Worm (Caenorhabditis elegans): Measurements from ENCODE around the gene F26H11.8.
A peak's percentile ranks its signal among the peaks of the same experiment; 100 is the strongest.

Gene F26H11.8

ce11 chrII:14415427-14415826 is 27.1 kb downstream of the F26H11.8 start:
- TF ChIP-seq cog-1 (tag; optimal IDR thresholded peaks at IDR 0.05) (no peak), ztf-23 (GFP tag; IDR thresholded peaks at IDR 0.05) (no peak), ztf-29 (GFP tag; IDR thresholded peaks at IDR 0.05) (no peak), klf-2 (GFP tag; conservative IDR thresholded peaks at IDR 0.05) (no peak), T22C8.4 (GFP tag; IDR thresholded peaks at IDR 0.05) (no peak), tab-1 (GFP tag; IDR thresholded peaks at IDR 0.05) (no peak), flt-1 (GFP tag; IDR thresholded peaks at IDR 0.05) (no peak), med-1 (GFP tag; optimal IDR thresholded peaks at IDR 0.05; ENCODE audit: insufficient read depth) (no peak), ref-1 (GFP tag; conservative IDR thresholded peaks at IDR 0.05) (no peak)

- TF ChIP-seq ref-1 (GFP tag; conservative IDR thresholded peaks at IDR 0.05), result no peak
- TF ChIP-seq ztf-29 (GFP tag; IDR thresholded peaks at IDR 0.05), result no peak
- TF ChIP-seq med-1 (GFP tag; optimal IDR thresholded peaks at IDR 0.05; ENCODE audit: insufficient read depth), result no peak
Measured at ce11 chrII:14416988-14417387, 28.7 kb downstream of the F26H11.8 start.

- TF ChIP-seq T22C8.4 (GFP tag; IDR thresholded peaks at IDR 0.05), result no peak
Measured at ce11 chrII:14424791-14425190, 36.5 kb downstream of the F26H11.8 start, which contains the start of gene plx-2. TSS of gene plx-2 (minus strand) at chrII:14424891.

- TF ChIP-seq med-1 (GFP tag; optimal IDR thresholded peaks at IDR 0.05; ENCODE audit: insufficient read depth), result no peak
- no peak for TF ChIP-seq T22C8.4 (GFP tag; IDR thresholded peaks at IDR 0.05)
- TF ChIP-seq tab-1 (GFP tag; IDR thresholded peaks at IDR 0.05), result no peak
- no peak for TF ChIP-seq cog-1 (tag; optimal IDR thresholded peaks at IDR 0.05)
- TF ChIP-seq ref-1 (GFP tag; conservative IDR thresholded peaks at IDR 0.05), result no peak
- TF ChIP-seq ztf-23 (GFP tag; IDR thresholded peaks at IDR 0.05), result no peak
- no peak for TF ChIP-seq flt-1 (GFP tag; IDR thresholded peaks at IDR 0.05)
- TF ChIP-seq ztf-29 (GFP tag; IDR thresholded peaks at IDR 0.05), result no peak
- TF ChIP-seq klf-2 (GFP tag; conservative IDR thresholded peaks at IDR 0.05), result no peak
Measured at ce11 chrII:14427714-14428113, 39.4 kb downstream of the F26H11.8 start.

- TF ChIP-seq T22C8.4 (GFP tag; IDR thresholded peaks at IDR 0.05) (no peak), cog-1 (tag; optimal IDR thresholded peaks at IDR 0.05) (no peak), ztf-23 (GFP tag; IDR thresholded peaks at IDR 0.05) (no peak), med-1 (GFP tag; optimal IDR thresholded peaks at IDR 0.05; ENCODE audit: insufficient read depth) (no peak)
Measured at ce11 chrII:14428834-14429233, 40.5 kb downstream of the F26H11.8 start.

ce11 chrII:14432100-14432499 is 43.8 kb downstream of the F26H11.8 start:
- no peak for TF ChIP-seq cog-1 (tag; optimal IDR thresholded peaks at IDR 0.05)
- no peak for TF ChIP-seq flt-1 (GFP tag; IDR thresholded peaks at IDR 0.05)
- TF ChIP-seq klf-2 (GFP tag; conservative IDR thresholded peaks at IDR 0.05), result no peak
- no peak for TF ChIP-seq ztf-23 (GFP tag; IDR thresholded peaks at IDR 0.05)

- TF ChIP-seq ztf-29 (GFP tag; IDR thresholded peaks at IDR 0.05) (0 out of 2 replicates have a peak, but pooled peaks have one; percentile 5), ztf-23 (GFP tag; IDR thresholded peaks at IDR 0.05) (no peak), flt-1 (GFP tag; IDR thresholded peaks at IDR 0.05) (no peak)
Measured at ce11 chrII:14433712-14434352, 45.5 kb downstream of the F26H11.8 start.

- no peak for TF ChIP-seq flt-1 (GFP tag; IDR thresholded peaks at IDR 0.05)
- no peak for TF ChIP-seq klf-2 (GFP tag; conservative IDR thresholded peaks at IDR 0.05)
- no peak for TF ChIP-seq cog-1 (tag; optimal IDR thresholded peaks at IDR 0.05)
- no peak for TF ChIP-seq ztf-23 (GFP tag; IDR thresholded peaks at IDR 0.05)
- TF ChIP-seq tab-1 (GFP tag; IDR thresholded peaks at IDR 0.05), result no peak
- no peak for TF ChIP-seq T22C8.4 (GFP tag; IDR thresholded peaks at IDR 0.05)
- TF ChIP-seq ref-1 (GFP tag; conservative IDR thresholded peaks at IDR 0.05), result no peak
- no peak for TF ChIP-seq ztf-29 (GFP tag; IDR thresholded peaks at IDR 0.05)
- no peak for TF ChIP-seq med-1 (GFP tag; optimal IDR thresholded peaks at IDR 0.05; ENCODE audit: insufficient read depth)
Measured at ce11 chrII:14437116-14437515, 48.8 kb downstream of the F26H11.8 start.

ce11 chrII:14437922-14438458 is 49.7 kb downstream of the F26H11.8 start, which contains the start of gene K04B12.2:
TSS of gene K04B12.2 (minus strand) at chrII:14437972.
- TF ChIP-seq ztf-23 (GFP tag; IDR thresholded peaks at IDR 0.05) (no peak), flt-1 (GFP tag; IDR thresholded peaks at IDR 0.05) (0 out of 2 replicates have a peak, but pooled peaks have one; percentile 30), med-1 (GFP tag; optimal IDR thresholded peaks at IDR 0.05; ENCODE audit: insufficient read depth) (no peak), cog-1 (tag; optimal IDR thresholded peaks at IDR 0.05) (peak; percentile 46)

All from whole organism, midembryonic.